Fruit fly (Drosophila melanogaster) whole organism, prepupa: ENCODE results near the gene cni.
A peak's percentile ranks its signal among the peaks of the same experiment; 100 is the strongest.

Source experiments
- CG10631 ChIP-seq: fragments of 200-800 bp; sonication (Bioruptor generic); optimal IDR thresholded peaks from 2 replicates; lab custom pipeline; 2016; ENCODE audit warnings: missing biosample characterization, missing genetic modification characterization
- CG10669 ChIP-seq: fragments of 200-800 bp; sonication (Bioruptor generic); optimal IDR thresholded peaks from 3 replicates; lab custom pipeline; 2018; ENCODE audit warnings: missing biosample characterization, mild to moderate bottlenecking, missing genetic modification characterization, moderate library complexity
- CG11294 ChIP-seq: fragments of 200-800 bp; sonication (Bioruptor generic); IDR thresholded peaks from 2 replicates; pipeline ENCODE4 v1.3.6; 2022; ENCODE audit warnings: missing biosample characterization, missing genetic modification characterization
- CG16779 ChIP-seq: fragments of 200-800 bp; sonication (Bioruptor generic); optimal IDR thresholded peaks from 3 replicates; lab custom pipeline; 2017; ENCODE audit warnings: missing biosample characterization, mild to moderate bottlenecking, missing genetic modification characterization
- CG31627 ChIP-seq: fragments of 200-800 bp; sonication (Bioruptor generic); optimal IDR thresholded peaks from 3 replicates; lab custom pipeline; 2016; ENCODE audit warnings: missing biosample characterization, missing genetic modification characterization
- CG34406 ChIP-seq: fragments of 200-800 bp; sonication (Bioruptor generic); optimal IDR thresholded peaks from 3 replicates; lab custom pipeline; 2016; ENCODE audit warnings: missing biosample characterization, missing genetic modification characterization
- CG4318 ChIP-seq: fragments of 200-800 bp; sonication (Bioruptor generic); optimal IDR thresholded peaks from 3 replicates; lab custom pipeline; 2017; ENCODE audit warnings: missing biosample characterization, mild to moderate bottlenecking, missing genetic modification characterization
- CG6854 ChIP-seq: fragments of 200-800 bp; sonication (Bioruptor generic); optimal IDR thresholded peaks from 2 replicates; lab custom pipeline; 2017; ENCODE audit warnings: missing biosample characterization, mild to moderate bottlenecking, missing genetic modification characterization
- CG7368 ChIP-seq: fragments of 200-800 bp; sonication (Bioruptor generic); optimal IDR thresholded peaks from 3 replicates; lab custom pipeline; 2016; ENCODE audit warnings: missing biosample characterization, missing genetic modification characterization
- CG8632 ChIP-seq: fragments of 200-800 bp; sonication (Bioruptor generic); optimal IDR thresholded peaks from 3 replicates; lab custom pipeline; 2016; ENCODE audit warnings: missing biosample characterization, missing genetic modification characterization
- CG9139 ChIP-seq: fragments of 200-800 bp; sonication (Bioruptor generic); optimal IDR thresholded peaks from 3 replicates; lab custom pipeline; 2017; ENCODE audit warnings: missing biosample characterization, mild to moderate bottlenecking, missing genetic modification characterization
- Eip75B ChIP-seq: fragments of 200-800 bp; sonication (Bioruptor generic); optimal IDR thresholded peaks from 3 replicates; lab custom pipeline; 2016; ENCODE audit warnings: missing biosample characterization, missing genetic modification characterization
- Eip78C ChIP-seq: fragments of 200-800 bp; sonication (Bioruptor generic); peaks from one replicate; lab custom pipeline; 2016; ENCODE audit warnings: missing biosample characterization, missing genetic modification characterization
- Ets96B ChIP-seq: fragments of 200-800 bp; optimal IDR thresholded peaks from 2 replicates; lab custom pipeline; 2019; ENCODE audit warnings: missing biosample characterization, mild to moderate bottlenecking, missing genetic modification characterization, moderate library complexity
- Hr38 ChIP-seq: sonication (Bioruptor generic); optimal IDR thresholded peaks from 2 replicates; lab custom pipeline; 2016; ENCODE audit warnings: missing biosample characterization, missing genetic modification characterization
- OdsH ChIP-seq: fragments of 200-800 bp; sonication (Bioruptor generic); optimal IDR thresholded peaks from 3 replicates; lab custom pipeline; 2016; ENCODE audit warnings: missing biosample characterization, missing genetic modification characterization
- Smox ChIP-seq: fragments of 200-800 bp; sonication (Bioruptor generic); optimal IDR thresholded peaks from 3 replicates; lab custom pipeline; 2016; ENCODE audit warnings: missing biosample characterization, missing genetic modification characterization
- Sox14 ChIP-seq: fragments of 200-800 bp; sonication (Bioruptor generic); optimal IDR thresholded peaks from 3 replicates; lab custom pipeline; 2016; ENCODE audit warnings: missing biosample characterization, missing genetic modification characterization
- achi ChIP-seq: fragments of 200-800 bp; sonication (Bioruptor generic); optimal IDR thresholded peaks from 3 replicates; lab custom pipeline; 2016; ENCODE audit warnings: missing biosample characterization, missing genetic modification characterization
- dac ChIP-seq: fragments of 200-800 bp; sonication (Bioruptor generic); optimal IDR thresholded peaks from 2 replicates; lab custom pipeline; 2017; ENCODE audit warnings: missing biosample characterization, mild to moderate bottlenecking, missing genetic modification characterization
- dsx ChIP-seq: fragments of 200-800 bp; optimal IDR thresholded peaks from 3 replicates; lab custom pipeline; 2019; ENCODE audit warnings: missing biosample characterization, mild to moderate bottlenecking, missing genetic modification characterization, moderate library complexity; ENCODE audit not compliant: poor library complexity, severe bottlenecking
- eg ChIP-seq: fragments of 200-800 bp; sonication (Bioruptor generic); IDR thresholded peaks from 3 replicates; pipeline ENCODE4 v1.3.6; 2022; ENCODE audit warnings: missing biosample characterization, missing genetic modification characterization
- esn ChIP-seq: fragments of 200-800 bp; sonication (Bioruptor generic); optimal IDR thresholded peaks from 2 replicates; lab custom pipeline; 2016; ENCODE audit warnings: missing biosample characterization, mild to moderate bottlenecking, missing genetic modification characterization, moderate library complexity
- fd59A ChIP-seq: fragments of 200-800 bp; sonication (Bioruptor generic); optimal IDR thresholded peaks from 2 replicates; lab custom pipeline; 2017; ENCODE audit warnings: missing biosample characterization, mild to moderate bottlenecking, missing genetic modification characterization, missing genetic modification reagents
- fkh ChIP-seq: fragments of 200-800 bp; sonication (Bioruptor generic); optimal IDR thresholded peaks from 3 replicates; lab custom pipeline; 2017; ENCODE audit warnings: missing biosample characterization, mild to moderate bottlenecking, missing genetic modification characterization, moderate library complexity
- ss ChIP-seq, 2 experiments: fragments of 200-800 bp; sonication (Bioruptor generic); optimal IDR thresholded peaks; 2 replicates in 1 of 2; 3 replicates in 1 of 2; lab custom pipeline; 2017 to 2018; ENCODE audit warnings: mild to moderate bottlenecking in 2 of 2, missing biosample characterization in 2 of 2, missing genetic modification characterization in 2 of 2, moderate library complexity in 1 of 2
- svp ChIP-seq: fragments of 200-800 bp; sonication (Bioruptor generic); peaks from one replicate; lab custom pipeline; 2016; ENCODE audit warnings: missing biosample characterization, missing genetic modification characterization
- vri ChIP-seq: fragments of 200-800 bp; sonication (Bioruptor generic); optimal IDR thresholded peaks from 3 replicates; lab custom pipeline; 2016; ENCODE audit warnings: missing biosample characterization, mild to moderate bottlenecking, missing genetic modification characterization

The cni gene

dm6 chr2L:16323544-16323943 is 13.0 kb upstream of the cni start:
- TF ChIP-seq eg: 0 out of 3 replicates have a peak, but pooled peaks have one; percentile 8
- peak; percentile 29 for TF ChIP-seq CG6854 (GFP tag; lab: Kevin White, UChicago)
- TF ChIP-seq dsx (GFP tag; lab: Kevin White, UChicago): no peak
- TF ChIP-seq, all 60 proteins: peak for 2

- TF ChIP-seq Ets96B (tag; lab: Kevin White, UChicago): no peak
- TF ChIP-seq fd59A (GFP tag; lab: Kevin White, UChicago): no peak
- TF ChIP-seq vri (GFP tag; lab: Kevin White, UChicago): peak; percentile 10
- peak; percentile 55 for TF ChIP-seq Eip78C (GFP tag; lab: Kevin White, UChicago)
- TF ChIP-seq svp: peak; percentile 0
Measured at dm6 chr2L:16321872-16322631, 11.5 kb upstream of the cni start.

- TF ChIP-seq achi (GFP tag; lab: Kevin White, UChicago) (no peak), dsx (GFP tag; lab: Kevin White, UChicago) (peak; percentile 18)
Measured at dm6 chr2L:16321209-16321608, 10.7 kb upstream of the cni start.

DNA sequence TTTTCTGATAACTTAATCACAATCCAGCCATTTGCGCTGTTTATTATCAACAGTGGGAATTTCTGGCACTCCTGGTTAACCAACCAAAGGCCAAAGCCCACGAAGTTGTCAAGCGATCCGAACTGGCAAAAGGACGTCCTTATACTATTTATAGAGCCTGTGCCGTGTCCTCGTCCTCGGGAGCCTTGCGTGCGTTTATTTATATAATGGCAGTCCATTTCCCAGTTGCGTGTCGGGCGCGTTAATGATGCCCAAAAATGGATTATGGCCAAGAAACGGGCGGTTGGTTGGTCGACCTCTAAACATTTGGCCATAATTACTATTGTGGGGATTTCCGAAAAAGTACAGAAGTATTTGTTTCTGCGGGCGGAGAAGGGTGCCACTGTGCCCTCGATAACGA is 9.9 kb upstream of the cni start:
- TF ChIP-seq CG6854 (GFP tag; lab: Kevin White, UChicago) (no peak), CG8632 (GFP tag; lab: Kevin White, UChicago) (no peak), fd59A (GFP tag; lab: Kevin White, UChicago) (no peak), CG10631 (no peak), ss (GFP tag; optimal IDR thresholded peaks at IDR 0.05; lab: Kevin White, UChicago) (peak in 1 of 2 experiments; percentile 59)

DNA sequence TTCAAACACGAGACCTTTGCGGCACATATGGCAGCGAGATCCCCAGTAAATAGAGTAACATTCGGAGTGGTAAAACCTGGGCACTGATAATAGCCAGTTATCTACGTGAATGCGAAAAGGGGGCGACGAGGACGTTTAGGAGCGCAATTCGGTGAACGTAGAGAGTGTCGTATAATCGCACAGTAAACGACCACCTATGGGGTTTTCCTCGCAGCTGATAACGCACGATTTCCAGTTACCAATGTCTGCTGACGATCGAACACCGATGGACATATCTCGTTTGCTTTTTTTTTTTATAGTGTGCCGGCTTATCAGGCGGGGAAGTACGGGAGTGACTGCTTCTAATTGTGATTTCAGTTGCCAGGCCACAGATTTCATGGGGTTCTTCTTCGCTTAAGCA is 9.2 kb upstream of the cni start:
- TF ChIP-seq fkh (GFP tag; lab: Kevin White, UChicago) (peak; percentile 38), svp (peak; percentile 75), CG11294 (no peak), vri (GFP tag; lab: Kevin White, UChicago) (peak; percentile 67), Sox14 (GFP tag; lab: Kevin White, UChicago) (no peak), CG16779 (tag; lab: Kevin White, UChicago) (peak; percentile 3)

DNA sequence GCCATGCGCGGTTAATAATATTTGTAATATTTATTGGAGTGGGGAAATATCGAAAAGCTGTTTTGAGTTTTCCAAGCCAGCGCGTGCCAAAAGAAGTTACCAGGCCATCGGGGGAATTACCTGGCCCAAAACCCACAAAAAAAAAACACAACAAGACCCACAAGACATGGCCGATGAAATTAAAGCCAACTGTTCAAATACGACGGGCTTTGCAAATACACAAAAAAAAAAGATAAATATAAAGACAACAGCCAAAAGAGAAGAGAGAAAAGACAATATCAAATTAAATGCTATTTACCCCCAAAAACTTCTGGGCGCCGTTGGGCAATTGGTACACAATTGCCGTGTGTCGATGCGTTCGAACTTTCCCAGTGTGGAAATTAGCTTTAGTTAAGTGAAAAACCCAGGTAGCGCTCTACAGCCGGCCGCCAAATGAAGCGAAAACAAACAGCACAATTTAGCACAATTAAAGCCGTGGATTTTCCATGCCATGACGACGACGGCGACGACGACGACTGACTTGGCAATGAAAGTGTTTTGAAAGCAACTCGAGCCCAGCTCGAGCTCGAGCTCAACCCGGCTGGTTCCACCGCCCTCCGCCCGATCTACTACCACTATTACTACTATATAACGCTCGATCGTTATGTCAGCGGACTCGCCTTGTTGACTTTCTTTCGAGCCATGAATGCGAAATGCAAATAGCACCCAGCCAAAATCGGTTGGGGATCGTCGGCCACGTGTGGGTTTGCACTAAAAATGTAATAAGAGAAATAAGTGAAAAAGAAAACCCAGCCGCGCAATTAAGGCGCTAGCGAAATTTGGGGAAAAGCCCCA is 7.5 kb upstream of the cni start:
- TF ChIP-seq eg (0 out of 3 replicates have a peak, but pooled peaks have one; percentile 15), dac (no peak), Eip78C (GFP tag; lab: Kevin White, UChicago) (peak; percentile 54), fkh (GFP tag; lab: Kevin White, UChicago) (peak; percentile 48)

- no peak for TF ChIP-seq CG7368 (GFP tag; lab: Kevin White, UChicago)
- peak; percentile 50 for TF ChIP-seq fkh (GFP tag; lab: Kevin White, UChicago)
- no peak for TF ChIP-seq Ets96B (tag; lab: Kevin White, UChicago)
Measured at dm6 chr2L:16317131-16317530, 6.6 kb upstream of the cni start.

DNA sequence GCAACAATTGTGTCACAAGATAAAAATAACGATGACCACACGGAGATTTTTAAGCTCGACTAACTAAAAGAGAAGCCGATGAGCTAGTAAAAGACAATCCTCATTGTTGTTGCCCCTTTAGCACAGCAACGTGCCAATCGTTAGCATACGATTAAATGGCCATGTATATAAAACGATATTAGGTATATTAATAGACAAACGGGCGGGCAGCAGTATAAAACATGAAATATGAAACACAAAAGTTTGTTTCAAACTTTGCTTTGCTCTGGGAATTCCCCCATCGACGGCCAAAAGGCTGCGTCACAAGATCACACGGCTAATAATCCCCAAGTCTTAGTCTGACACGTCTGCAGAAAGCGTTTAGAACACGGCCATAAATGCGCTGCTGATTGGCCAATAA is 5.9 kb upstream of the cni start:
- TF ChIP-seq Hr38 (GFP tag; lab: Kevin White, UChicago) (no peak), Eip75B (GFP tag; lab: Kevin White, UChicago) (no peak), CG9139 (GFP tag; lab: Kevin White, UChicago) (no peak), Smox (GFP tag; lab: Kevin White, UChicago) (no peak), CG31627 (GFP tag; lab: Kevin White, UChicago) (no peak), CG16779 (tag; lab: Kevin White, UChicago) (no peak), achi (GFP tag; lab: Kevin White, UChicago) (no peak), esn (no peak), CG4318 (GFP tag; lab: Kevin White, UChicago) (no peak), CG10669 (GFP tag; lab: Kevin White, UChicago) (no peak), CG7368 (GFP tag; lab: Kevin White, UChicago) (no peak), CG34406 (GFP tag; lab: Kevin White, UChicago) (no peak), OdsH (GFP tag; lab: Kevin White, UChicago) (no peak)
